Fruit fly (Drosophila melanogaster) whole organism: ENCODE results near the gene glob3.

ENCODE experiments used
- CG8478 ChIP-seq: fragments of >200 bp; optimal IDR thresholded peaks from 2 replicates; lab custom pipeline; 2018; ENCODE audit warnings: inconsistent platforms
- Dll ChIP-seq: fragments of >200 bp; optimal IDR thresholded peaks from 2 replicates; lab custom pipeline; 2017
- EcR ChIP-seq, 2 experiments: fragments of >200 bp; optimal IDR thresholded peaks; 2 replicates each; lab custom pipeline; 2017; ENCODE audit warnings: missing biosample characterization in 2 of 2, missing genetic modification characterization in 2 of 2, missing genetic modification reagents in 2 of 2
- pan ChIP-seq: fragments of >200 bp; optimal IDR thresholded peaks from 2 replicates; lab custom pipeline; 2017
- psq ChIP-seq: fragments of >200 bp; optimal IDR thresholded peaks from 2 replicates; lab custom pipeline; 2017
- usp ChIP-seq: fragments of >200 bp; optimal IDR thresholded peaks from 2 replicates; lab custom pipeline; 2017; ENCODE audit warnings: missing biosample characterization, missing genetic modification characterization, mixed read lengths

The glob3 gene

DNA sequence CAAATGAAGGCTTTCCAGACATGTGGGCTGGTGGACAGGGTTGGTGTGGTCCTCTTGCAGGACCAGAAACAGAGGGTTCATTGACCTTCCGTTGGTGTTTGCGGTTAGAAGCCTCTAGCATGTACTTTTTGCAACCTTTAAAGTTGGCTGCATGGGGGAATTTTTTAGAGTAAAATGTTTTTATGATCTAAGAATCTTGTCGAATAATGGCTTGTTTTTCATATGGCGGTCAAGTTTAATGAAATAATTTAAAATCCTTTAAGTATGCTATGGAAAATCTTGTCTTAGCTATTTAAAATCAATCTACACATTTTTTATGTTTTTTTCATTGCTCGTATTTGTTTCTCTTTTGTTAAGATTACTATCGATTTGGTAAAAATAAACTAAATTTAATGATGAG lies at the start of gene glob3:
Gene glob3 (plus strand): TSS at position 301 of the 400 bp plus-strand sequence.
- TF ChIP-seq pan (lab: Kevin White, UChicago) (no peak), CG8478 (no peak), usp (no peak), EcR (GFP tag; optimal IDR thresholded peaks at IDR 0.05; lab: Kevin White, UChicago) (no peak), psq (lab: Kevin White, UChicago) (no peak), Dll (no peak)

DNA sequence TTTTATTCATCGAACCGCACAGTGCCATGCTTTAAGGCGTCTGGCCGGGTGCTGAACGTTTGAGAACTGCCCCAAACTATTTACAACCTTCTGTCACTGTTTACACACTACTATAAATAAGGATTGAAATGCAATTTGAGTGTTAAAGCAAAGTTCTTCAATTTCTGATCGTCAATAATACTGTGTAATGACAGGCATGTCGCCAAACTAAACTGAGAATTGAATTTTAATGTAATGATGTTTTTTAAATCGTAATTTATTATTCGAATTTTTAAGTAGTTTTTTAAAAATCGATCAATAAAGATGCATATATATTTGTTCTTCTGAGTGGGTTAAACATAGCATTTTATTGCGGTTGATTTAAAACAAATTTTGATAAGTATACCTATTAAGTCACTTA lies 48.9 kb upstream of the glob3 start, which contains the start of gene CG2082:
Gene CG2082 (minus strand): TSS at position 101 of the 400 bp plus-strand sequence.
- TF ChIP-seq pan (lab: Kevin White, UChicago) (no peak), CG8478 (no peak), usp (no peak), psq (lab: Kevin White, UChicago) (no peak), EcR (GFP tag; optimal IDR thresholded peaks at IDR 0.05; lab: Kevin White, UChicago) (no peak), Dll (no peak)

DNA sequence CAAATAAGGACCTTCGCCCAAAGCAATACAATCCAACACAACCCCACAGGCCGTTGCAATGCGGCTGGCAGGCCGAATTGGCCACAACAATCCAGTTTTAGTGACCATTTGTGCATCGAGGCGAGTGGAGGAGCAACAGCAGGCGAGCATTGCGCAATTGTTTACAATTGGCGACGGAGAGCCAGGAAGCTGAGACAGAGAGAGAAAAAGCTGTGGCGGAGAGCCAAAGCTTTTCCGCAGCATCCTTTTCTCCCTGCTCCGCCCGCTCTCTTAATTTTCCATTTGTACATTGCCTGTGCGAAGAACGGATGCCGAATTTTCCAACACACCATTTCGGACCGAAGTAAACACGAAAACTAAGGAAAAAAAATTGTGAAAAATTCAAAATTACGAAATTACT lies 48.4 kb upstream of the glob3 start, which contains the start of gene kat-60L1:
Gene kat-60L1 (plus strand): TSS at position 301 of the 400 bp plus-strand sequence.
- TF ChIP-seq pan (lab: Kevin White, UChicago) (no peak), Dll (no peak), CG8478 (no peak), usp (no peak), EcR (GFP tag; optimal IDR thresholded peaks at IDR 0.05; lab: Kevin White, UChicago) (no peak), psq (lab: Kevin White, UChicago) (no peak)

DNA sequence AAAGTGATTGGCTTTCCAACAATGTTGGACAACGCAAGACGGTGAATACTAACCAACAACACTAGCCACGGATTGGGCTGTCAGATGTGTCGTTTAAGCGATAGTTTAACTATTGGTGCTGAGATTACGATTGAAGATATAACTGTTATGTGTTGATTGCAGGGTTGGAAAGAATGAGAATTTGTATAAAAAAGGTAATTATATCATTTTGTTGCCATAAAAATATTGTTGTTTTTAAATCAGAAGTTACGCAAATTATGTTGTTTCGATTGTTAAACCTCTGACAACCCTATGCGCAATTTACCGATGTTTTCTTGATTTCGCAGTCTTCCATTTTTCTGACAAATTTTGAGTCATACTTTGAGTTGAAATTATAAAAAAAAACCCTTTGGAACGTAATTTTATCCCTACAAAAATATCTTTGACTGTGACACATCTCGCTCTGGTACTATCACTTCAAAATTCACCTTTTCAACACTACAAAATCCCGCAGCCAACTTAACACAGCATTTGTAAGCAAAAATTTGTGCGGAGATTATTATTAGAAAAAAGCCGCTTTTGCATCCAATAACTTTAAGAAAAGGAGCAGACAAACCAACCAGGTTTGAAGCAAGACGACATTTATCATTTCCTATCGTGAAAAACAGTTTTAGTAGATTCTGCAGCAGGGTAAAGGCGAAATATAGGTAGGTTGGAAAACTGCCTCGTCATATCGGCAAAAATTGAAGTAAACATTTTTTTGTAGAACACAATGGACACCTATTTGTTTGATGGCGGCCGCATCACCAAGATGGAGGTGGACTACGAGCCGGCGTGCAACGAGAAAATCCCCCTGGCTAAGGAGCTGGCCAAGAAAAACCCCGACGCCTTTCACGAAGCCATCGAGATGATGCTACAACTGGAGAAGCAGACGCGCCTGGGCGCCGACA lies 40.6 kb upstream of the glob3 start, which contains the start of the genes Hat1 and Rpn5:
Gene Hat1 (minus strand): TSS at position 360 of the 929 bp plus-strand sequence.
Gene Rpn5 (plus strand): TSS at position 469 of the 929 bp plus-strand sequence.
- TF ChIP-seq EcR (GFP tag; optimal IDR thresholded peaks at IDR 0.05; lab: Kevin White, UChicago): no peak
- no peak for TF ChIP-seq CG8478
- TF ChIP-seq pan (lab: Kevin White, UChicago): no peak
- TF ChIP-seq Dll: no peak
- no peak for TF ChIP-seq usp
- no peak for TF ChIP-seq psq (lab: Kevin White, UChicago)

DNA sequence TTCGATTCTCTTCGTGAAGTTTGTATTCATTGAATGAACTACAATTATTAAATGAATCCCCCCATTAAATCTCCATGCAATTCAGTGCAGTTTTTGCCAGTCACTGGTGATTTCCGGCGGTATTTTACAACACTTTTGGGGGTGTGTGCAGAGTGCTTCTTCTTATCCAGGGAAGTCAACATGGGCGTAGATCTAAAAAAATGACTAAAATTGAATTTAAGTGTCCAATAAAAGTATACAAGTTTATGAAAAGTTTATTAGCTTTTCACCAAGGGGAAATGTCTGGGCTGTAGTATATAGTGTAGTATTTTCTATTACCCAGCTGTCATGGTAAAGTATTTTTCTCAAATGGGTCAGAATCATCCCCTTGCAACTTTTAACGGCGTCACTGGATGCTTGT lies 38.4 kb upstream of the glob3 start, which contains the start of gene Hpf1:
Gene Hpf1 (plus strand): TSS at position 383 of the 400 bp plus-strand sequence.
- TF ChIP-seq CG8478 (no peak), EcR (GFP tag; optimal IDR thresholded peaks at IDR 0.05; lab: Kevin White, UChicago) (no peak), pan (lab: Kevin White, UChicago) (no peak), usp (no peak), psq (lab: Kevin White, UChicago) (no peak), Dll (no peak)

DNA sequence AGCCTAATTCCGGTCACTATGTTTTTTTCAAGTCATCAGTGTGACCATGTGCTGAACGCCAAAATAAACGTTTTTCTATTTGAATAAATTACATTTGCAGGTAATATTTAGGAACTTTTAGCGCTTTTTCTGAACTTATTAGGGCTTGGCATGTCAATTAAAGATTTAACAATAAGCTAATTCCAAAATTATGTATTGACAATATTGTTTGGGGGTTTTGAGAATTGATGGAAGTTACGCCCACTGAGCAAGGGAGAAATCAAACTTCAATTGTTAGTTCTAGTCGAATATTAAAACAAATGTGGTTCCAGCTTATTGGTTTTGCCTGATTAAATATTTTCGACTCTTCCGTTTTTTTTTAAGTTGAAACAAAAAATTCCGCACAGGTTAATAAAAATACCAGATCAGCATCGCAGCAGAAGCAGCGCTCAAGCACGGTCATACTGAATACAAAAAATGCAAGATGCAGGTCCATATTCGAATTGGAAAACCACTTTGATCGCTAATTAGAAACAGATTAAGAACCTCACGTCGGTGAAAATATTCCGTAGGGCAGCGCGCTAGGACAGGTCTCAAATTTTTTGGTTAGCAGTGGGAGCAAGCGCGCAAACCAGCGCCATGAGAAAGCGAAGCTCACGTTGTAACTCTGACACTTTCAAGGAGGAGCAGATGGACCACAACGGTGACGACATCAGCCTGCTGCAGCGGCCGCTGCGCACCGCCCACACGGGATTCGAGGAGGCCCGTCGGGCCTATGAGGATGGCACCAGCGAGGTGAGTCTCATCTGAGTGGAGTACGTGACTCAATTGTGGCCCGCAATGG lies 35.4 kb upstream of the glob3 start, which contains the start of the genes PSMG1 and CG10979:
Gene PSMG1 (minus strand): TSS at position 51 of the 823 bp plus-strand sequence.
Gene CG10979 (plus strand): TSS at position 439 of the 823 bp plus-strand sequence.
- no peak for TF ChIP-seq Dll
- TF ChIP-seq CG8478: no peak
- no peak for TF ChIP-seq pan (lab: Kevin White, UChicago)
- TF ChIP-seq usp: no peak
- TF ChIP-seq psq (lab: Kevin White, UChicago): no peak
- TF ChIP-seq EcR (GFP tag; optimal IDR thresholded peaks at IDR 0.05; lab: Kevin White, UChicago): no peak

DNA sequence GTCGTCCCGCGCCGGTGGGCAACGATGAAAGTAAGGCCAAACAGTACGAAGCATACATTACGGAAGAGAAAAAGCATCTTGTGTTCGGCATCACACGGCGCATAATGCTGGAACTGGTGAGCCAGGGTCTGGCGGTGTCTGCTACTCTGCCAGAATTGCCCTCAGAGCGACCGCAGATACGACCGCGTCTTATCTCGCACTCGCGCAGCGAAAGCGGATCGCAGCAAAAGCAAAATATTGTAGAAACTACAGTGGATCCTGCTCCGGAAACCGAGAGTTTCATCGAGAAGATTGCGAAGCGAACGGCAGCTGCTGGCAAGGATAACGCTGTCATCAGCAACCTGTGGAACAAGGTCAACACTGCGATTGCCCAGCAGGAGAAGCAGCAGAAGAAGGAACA lies 32.2 kb upstream of the glob3 start:
- TF ChIP-seq pan (lab: Kevin White, UChicago): no peak
- no peak for TF ChIP-seq Dll
- TF ChIP-seq psq (lab: Kevin White, UChicago): no peak
- TF ChIP-seq CG8478: no peak
- no peak for TF ChIP-seq usp
- no peak for TF ChIP-seq EcR (GFP tag; optimal IDR thresholded peaks at IDR 0.05; lab: Kevin White, UChicago)

DNA sequence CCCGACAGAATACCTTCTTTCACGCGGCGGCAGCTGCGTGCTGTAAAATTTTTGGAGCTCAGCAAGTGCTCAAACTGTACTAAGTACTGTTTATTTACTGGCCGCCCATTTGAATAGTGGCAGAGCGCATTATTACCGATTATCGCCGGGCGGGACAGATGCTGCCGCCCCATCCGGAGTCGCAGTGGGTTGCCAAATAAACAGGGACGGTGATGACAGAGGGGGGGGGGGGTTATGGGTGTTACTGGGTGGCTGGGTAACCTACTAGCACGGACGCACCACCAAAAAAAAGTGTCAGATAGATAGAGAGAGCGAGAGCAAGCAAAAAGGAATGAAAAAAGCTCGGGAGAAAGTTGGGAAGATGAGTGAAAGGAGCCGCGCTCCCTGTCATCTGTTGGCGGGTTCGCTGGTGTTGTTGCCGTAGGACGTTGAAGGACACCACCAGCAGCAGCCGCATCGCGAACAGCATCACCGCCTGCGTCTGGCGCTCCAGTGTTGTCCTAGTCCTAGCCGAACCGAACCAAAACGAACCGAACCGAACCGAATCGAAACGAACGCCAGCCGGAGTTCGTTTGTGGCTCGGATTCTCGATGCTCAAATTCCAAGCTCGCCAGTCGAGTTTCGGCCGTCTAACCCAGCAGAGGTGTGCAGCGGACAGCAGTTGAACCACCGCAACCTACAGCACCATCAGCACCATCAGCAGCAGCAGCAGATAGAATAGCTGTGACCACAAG lies 28.0 kb upstream of the glob3 start, which contains the start of gene CG11000:
Gene CG11000 (plus strand): TSS at position 626 of the 734 bp plus-strand sequence.
- no peak for TF ChIP-seq Dll
- TF ChIP-seq CG8478: no peak
- no peak for TF ChIP-seq EcR (GFP tag; optimal IDR thresholded peaks at IDR 0.05; lab: Kevin White, UChicago)
- no peak for TF ChIP-seq psq (lab: Kevin White, UChicago)
- no peak for TF ChIP-seq pan (lab: Kevin White, UChicago)
- TF ChIP-seq usp: no peak

DNA sequence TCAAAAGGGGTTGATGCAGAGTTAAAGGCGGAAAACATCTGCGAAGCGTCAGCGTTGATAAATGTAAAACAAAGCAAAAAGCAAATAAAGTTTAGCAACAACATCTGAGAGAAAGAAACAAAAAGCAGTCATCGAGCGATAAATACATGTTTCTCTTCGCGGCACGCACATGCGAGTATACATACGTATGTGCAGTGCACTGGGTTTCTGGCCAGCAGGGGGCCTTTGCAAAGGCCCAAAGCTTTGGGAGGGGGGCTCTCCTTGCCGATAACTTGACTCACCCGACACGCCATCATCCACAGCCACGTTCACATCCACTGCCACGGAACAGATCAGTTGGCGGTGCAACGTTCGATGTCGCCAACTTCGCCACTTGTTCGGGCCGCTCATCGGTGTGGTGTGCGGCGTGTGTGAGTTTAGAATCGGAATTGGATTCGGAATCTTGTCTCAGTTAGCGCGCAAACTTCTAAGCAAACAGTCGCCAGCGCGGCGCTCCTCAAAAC lies 16.7 kb upstream of the glob3 start, which contains the start of gene CG42675:
Gene CG42675 (plus strand): TSS at position 453 of the 503 bp plus-strand sequence.
- no peak for TF ChIP-seq psq (lab: Kevin White, UChicago)
- TF ChIP-seq Dll: no peak

DNA sequence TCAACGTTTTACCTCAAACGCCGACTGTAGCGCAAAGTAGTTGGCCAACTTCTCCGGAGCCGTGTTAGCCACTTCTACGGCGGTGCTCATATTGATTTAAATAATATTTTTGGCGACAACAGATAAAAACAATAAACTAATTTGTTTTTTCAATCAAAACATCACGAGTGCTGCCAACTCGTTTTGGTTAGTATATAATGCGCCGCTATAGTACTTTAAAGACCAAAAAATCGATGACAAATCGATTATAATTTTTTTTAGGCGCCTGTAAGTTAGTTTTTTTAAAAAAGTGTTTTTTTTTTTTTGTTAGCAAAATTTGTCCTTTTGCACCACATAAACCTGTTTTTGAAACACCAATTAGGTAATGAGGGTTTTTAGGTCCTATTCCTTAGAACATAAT lies 8.6 kb upstream of the glob3 start, which contains the start of gene Hpr1:
Gene Hpr1 (minus strand): TSS at position 198 of the 400 bp plus-strand sequence.
- TF ChIP-seq EcR (GFP tag; optimal IDR thresholded peaks at IDR 0.05; lab: Kevin White, UChicago) (no peak), usp (no peak), psq (lab: Kevin White, UChicago) (no peak), pan (lab: Kevin White, UChicago) (no peak), Dll (no peak), CG8478 (no peak)

DNA sequence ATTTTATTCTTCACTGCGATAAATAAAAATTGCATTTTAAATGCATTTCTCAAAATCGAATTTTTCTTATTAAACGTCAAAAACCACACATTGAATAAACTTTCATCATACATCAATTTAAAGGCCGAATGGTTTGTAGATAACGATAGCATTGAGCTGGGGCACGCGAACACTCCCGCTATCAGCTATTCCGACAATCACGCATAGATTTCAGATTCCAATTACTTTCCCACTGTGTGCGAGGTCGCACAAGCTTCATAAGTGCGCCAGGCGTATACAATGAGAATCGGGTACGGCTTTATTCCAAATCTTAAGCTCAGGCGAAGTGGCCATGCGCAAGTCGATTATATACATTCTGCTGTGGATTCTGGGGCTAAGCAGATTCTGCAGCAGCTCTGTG lies 8.1 kb upstream of the glob3 start, which contains the start of gene CG46303:
Gene CG46303 (plus strand): TSS at position 223 of the 400 bp plus-strand sequence.
- TF ChIP-seq CG8478: no peak
- no peak for TF ChIP-seq Dll
- TF ChIP-seq EcR (GFP tag; optimal IDR thresholded peaks at IDR 0.05; lab: Kevin White, UChicago): no peak
- TF ChIP-seq psq (lab: Kevin White, UChicago): no peak
- no peak for TF ChIP-seq usp
- no peak for TF ChIP-seq pan (lab: Kevin White, UChicago)
